Worm (Caenorhabditis elegans): ENCODE measurements around the gene C18E9.9.

Gene C18E9.9

DNA sequence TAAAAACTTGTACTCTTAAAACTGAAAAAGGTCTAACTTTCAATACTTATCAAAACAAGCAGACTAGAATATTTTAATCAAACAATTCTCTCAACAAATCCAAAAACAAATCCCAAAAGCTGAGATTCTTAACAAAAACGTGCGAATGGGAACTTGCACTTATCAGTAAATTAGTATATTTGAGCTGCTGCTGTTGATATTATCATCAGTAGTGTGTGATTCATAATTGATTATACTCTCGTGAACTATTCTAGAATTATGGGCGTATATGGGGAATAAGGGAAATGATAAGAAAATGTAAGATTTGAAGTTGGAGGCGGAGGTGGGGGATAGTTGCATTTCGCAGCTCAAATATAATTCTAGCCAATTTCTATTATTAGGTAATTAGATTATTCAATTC is 24.8 kb upstream of the C18E9.9 start:
- TF ChIP-seq nhr-2 (tag; optimal IDR thresholded peaks at IDR 0.05) (no peak), unc-120 (tag; optimal IDR thresholded peaks at IDR 0.05; ENCODE audit: poor library complexity, severe bottlenecking) (no peak), pha-4 (tag; optimal IDR thresholded peaks at IDR 0.05) (no peak), lin-32 (GFP tag; optimal IDR thresholded peaks at IDR 0.05) (no peak), nhr-28 (tag; optimal IDR thresholded peaks at IDR 0.05) (no peak), unc-62 (GFP tag; optimal IDR thresholded peaks at IDR 0.05) (no peak), ceh-43 (GFP tag; optimal IDR thresholded peaks at IDR 0.05) (no peak), snpc-4 (tag; optimal IDR thresholded peaks at IDR 0.05) (no peak), flh-1 (GFP tag; optimal IDR thresholded peaks at IDR 0.05) (no peak), zip-8 (tag; optimal IDR thresholded peaks at IDR 0.05) (no peak), mep-1 (tag; optimal IDR thresholded peaks at IDR 0.05) (no peak), lsy-2 (tag; optimal IDR thresholded peaks at IDR 0.05) (no peak)

DNA sequence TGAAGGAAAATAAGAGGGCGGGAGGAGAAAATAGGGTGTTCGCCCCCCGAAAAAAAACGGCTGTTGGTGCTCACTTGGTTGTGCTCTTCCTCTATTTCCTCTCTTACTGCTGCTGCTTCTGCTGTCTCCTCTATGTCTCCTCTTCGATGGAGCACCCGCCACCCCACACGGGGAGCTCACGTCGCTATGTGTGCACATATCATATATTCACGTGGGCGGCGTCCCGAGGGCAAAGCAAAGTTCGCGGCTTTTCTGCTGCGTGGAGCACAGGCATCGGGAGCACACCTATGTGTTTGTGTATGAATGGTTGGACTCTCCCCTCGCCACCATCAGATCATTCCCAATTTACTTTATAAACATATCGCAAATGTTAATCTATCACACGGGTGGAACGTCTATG is 24.0 kb upstream of the C18E9.9 start:
- no peak for TF ChIP-seq mep-1 (tag; optimal IDR thresholded peaks at IDR 0.05)
- TF ChIP-seq snpc-4 (tag; optimal IDR thresholded peaks at IDR 0.05): no peak
- TF ChIP-seq bed-3 (GFP tag; optimal IDR thresholded peaks at IDR 0.05): no peak
- TF ChIP-seq ceh-83 (GFP tag; optimal IDR thresholded peaks at IDR 0.05): no peak
- TF ChIP-seq ham-2 (GFP tag; optimal IDR thresholded peaks at IDR 0.05): no peak
- TF ChIP-seq mls-2 (tag; optimal IDR thresholded peaks at IDR 0.05): no peak
- TF ChIP-seq nhr-76 (tag; optimal IDR thresholded peaks at IDR 0.05): no peak
- no peak for TF ChIP-seq lsy-2 (tag; optimal IDR thresholded peaks at IDR 0.05)
- peak; percentile 36 for TF ChIP-seq drap-1 (GFP tag; optimal IDR thresholded peaks at IDR 0.05)
- no peak for TF ChIP-seq unc-62 (GFP tag; optimal IDR thresholded peaks at IDR 0.05)
- TF ChIP-seq unc-120 (tag; optimal IDR thresholded peaks at IDR 0.05; ENCODE audit: poor library complexity, severe bottlenecking): peak; percentile 48
- TF ChIP-seq tbx-8 (GFP tag; optimal IDR thresholded peaks at IDR 0.05): no peak
- no peak for TF ChIP-seq elt-3 (tag; optimal IDR thresholded peaks at IDR 0.05)
- peak; percentile 14 for TF ChIP-seq hlh-1 (tag; optimal IDR thresholded peaks at IDR 0.05)
- TF ChIP-seq flh-1 (GFP tag; optimal IDR thresholded peaks at IDR 0.05): no peak
- TF ChIP-seq ces-1 (GFP tag; optimal IDR thresholded peaks at IDR 0.05): no peak
- TF ChIP-seq M03D4.4 (tag; optimal IDR thresholded peaks at IDR 0.05): no peak
- TF ChIP-seq sem-2 (GFP tag; optimal IDR thresholded peaks at IDR 0.05): no peak
- peak; percentile 62 for TF ChIP-seq sptf-1 (tag; optimal IDR thresholded peaks at IDR 0.05)
- TF ChIP-seq unc-39 (tag; optimal IDR thresholded peaks at IDR 0.05): no peak
- TF ChIP-seq ceh-43 (GFP tag; optimal IDR thresholded peaks at IDR 0.05): no peak
- TF ChIP-seq nhr-237 (tag; optimal IDR thresholded peaks at IDR 0.05): no peak
- TF ChIP-seq nhr-28 (tag; optimal IDR thresholded peaks at IDR 0.05): no peak
- TF ChIP-seq elt-1 (tag; optimal IDR thresholded peaks at IDR 0.05; ENCODE audit: borderline replicate concordance, insufficient read depth): no peak
- TF ChIP-seq lin-13 (tag; optimal IDR thresholded peaks at IDR 0.05): no peak
- TF ChIP-seq nhr-2 (tag; optimal IDR thresholded peaks at IDR 0.05): no peak
- no peak for TF ChIP-seq lin-32 (GFP tag; optimal IDR thresholded peaks at IDR 0.05)
- TF ChIP-seq cnd-1 (tag; optimal IDR thresholded peaks at IDR 0.05): no peak
- TF ChIP-seq ceh-39 (tag; optimal IDR thresholded peaks at IDR 0.05): no peak
- no peak for TF ChIP-seq blmp-1 (tag; optimal IDR thresholded peaks at IDR 0.05)
- TF ChIP-seq nhr-12 (tag; optimal IDR thresholded peaks at IDR 0.05): no peak
- no peak for TF ChIP-seq ztf-11 (tag; optimal IDR thresholded peaks at IDR 0.05)
- no peak for TF ChIP-seq mab-5 (tag; optimal IDR thresholded peaks at IDR 0.05)

DNA sequence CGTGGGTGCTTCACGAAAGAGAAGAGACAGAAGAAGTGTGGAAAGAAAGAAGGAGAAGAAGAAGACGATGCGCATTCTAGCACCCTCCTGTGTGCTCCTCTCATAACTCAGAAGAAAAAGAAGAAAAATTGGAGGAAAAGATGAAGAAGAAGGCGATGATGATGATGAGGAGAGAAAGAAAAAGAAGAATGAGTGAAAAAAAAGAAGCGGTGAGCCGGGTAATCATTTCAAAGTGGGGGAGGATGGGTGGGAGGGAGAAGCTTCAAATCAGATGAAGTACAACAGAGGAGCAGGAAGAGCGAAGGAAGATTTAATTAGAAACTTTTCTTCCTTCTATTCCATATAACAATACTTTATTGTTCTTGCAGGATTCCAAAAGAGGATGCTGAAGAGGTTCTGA is 21.4 kb upstream of the C18E9.9 start:
- peak; percentile 70 for TF ChIP-seq ces-1 (GFP tag; optimal IDR thresholded peaks at IDR 0.05)
- TF ChIP-seq nhr-76 (tag; optimal IDR thresholded peaks at IDR 0.05): no peak
- TF ChIP-seq ceh-39 (tag; optimal IDR thresholded peaks at IDR 0.05): no peak
- no peak for TF ChIP-seq M03D4.4 (tag; optimal IDR thresholded peaks at IDR 0.05)
- peak; percentile 7 for TF ChIP-seq mls-2 (tag; optimal IDR thresholded peaks at IDR 0.05)
- TF ChIP-seq nhr-28 (tag; optimal IDR thresholded peaks at IDR 0.05): no peak

DNA sequence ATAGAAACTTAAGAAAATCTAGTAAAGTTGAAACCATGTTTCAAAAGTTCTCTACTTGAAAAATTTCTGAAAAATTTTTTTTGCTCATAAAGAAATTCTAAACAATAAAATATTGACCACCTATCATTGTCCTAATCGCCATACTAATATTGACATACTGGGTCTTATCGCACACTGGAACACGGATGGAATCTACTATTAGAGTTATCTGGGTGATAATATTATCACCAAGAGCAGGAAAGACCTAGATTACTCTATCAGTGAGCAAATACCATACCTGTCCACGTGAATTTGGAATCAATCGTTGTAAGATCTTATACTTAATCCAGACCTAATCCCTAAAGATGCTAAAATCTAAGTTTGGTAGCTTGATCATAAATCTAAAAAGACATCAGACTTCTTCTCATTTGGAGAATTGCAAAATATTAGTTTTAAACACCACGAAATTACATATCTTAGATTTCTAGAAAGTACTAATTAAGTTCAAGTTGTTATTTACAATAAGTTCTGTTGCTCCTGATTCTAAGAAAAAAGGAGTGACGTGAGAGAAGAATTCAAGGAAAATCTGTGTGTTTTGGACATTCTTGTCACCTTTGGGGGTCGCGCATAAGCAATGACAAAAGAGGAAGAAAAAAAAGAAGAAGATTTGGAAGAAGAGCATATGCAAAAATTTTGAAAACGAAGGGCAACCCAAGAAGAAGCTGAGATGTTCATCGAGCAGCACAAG is 20.8 kb upstream of the C18E9.9 start:
- TF ChIP-seq unc-62 (GFP tag; optimal IDR thresholded peaks at IDR 0.05): no peak
- no peak for TF ChIP-seq nhr-12 (tag; optimal IDR thresholded peaks at IDR 0.05)
- TF ChIP-seq drap-1 (GFP tag; optimal IDR thresholded peaks at IDR 0.05): no peak
- TF ChIP-seq zip-8 (tag; optimal IDR thresholded peaks at IDR 0.05): no peak
- no peak for TF ChIP-seq ceh-43 (GFP tag; optimal IDR thresholded peaks at IDR 0.05)
- TF ChIP-seq snpc-4 (tag; optimal IDR thresholded peaks at IDR 0.05): no peak
- TF ChIP-seq unc-120 (tag; optimal IDR thresholded peaks at IDR 0.05; ENCODE audit: poor library complexity, severe bottlenecking): no peak
- TF ChIP-seq lin-13 (tag; optimal IDR thresholded peaks at IDR 0.05): no peak
- no peak for TF ChIP-seq M03D4.4 (tag; optimal IDR thresholded peaks at IDR 0.05)
- no peak for TF ChIP-seq lsy-2 (tag; optimal IDR thresholded peaks at IDR 0.05)
- no peak for TF ChIP-seq nhr-28 (tag; optimal IDR thresholded peaks at IDR 0.05)
- no peak for TF ChIP-seq sptf-1 (tag; optimal IDR thresholded peaks at IDR 0.05)
- TF ChIP-seq pha-4 (tag; optimal IDR thresholded peaks at IDR 0.05): no peak
- TF ChIP-seq mls-2 (tag; optimal IDR thresholded peaks at IDR 0.05): no peak
- no peak for TF ChIP-seq elt-3 (tag; optimal IDR thresholded peaks at IDR 0.05)
